Fruit fly (Drosophila melanogaster): ENCODE results near the gene spen.
A peak's percentile ranks its signal among the peaks of the same experiment; 100 is the strongest.

spen gene

DNA sequence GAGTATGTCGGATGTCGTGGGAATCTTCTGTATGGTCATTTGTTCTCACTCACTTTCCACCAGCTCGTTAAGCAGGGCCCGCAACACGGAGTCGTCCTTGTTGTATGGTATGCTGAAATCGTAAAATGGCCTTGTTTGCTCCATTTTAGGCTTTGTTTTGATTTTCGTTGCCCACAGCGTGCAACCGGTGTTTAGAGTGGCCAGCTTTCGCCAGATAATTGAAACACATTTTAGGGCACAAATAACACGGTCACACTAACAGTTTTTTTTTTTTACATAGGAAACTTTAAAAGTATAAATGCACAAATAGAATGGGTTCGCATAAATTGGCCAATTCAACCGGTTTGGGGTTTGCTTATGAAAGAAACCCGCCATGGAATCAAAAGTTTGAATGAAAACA lies 93.3 kb downstream of the spen start, which contains the start of gene Rpp30 (continued):
- TF ChIP-seq Opbp (GFP tag; IDR thresholded peaks at IDR 0.05; ENCODE audit: partially characterized antibody) (peak; percentile 59; the same call in 2 of the 3 replicates), E2f2 (GFP tag; IDR thresholded peaks at IDR 0.05) (peak; percentile 69), Med (GFP tag) (peak; percentile 61), CG6689 (GFP tag; IDR thresholded peaks at IDR 0.05) (no peak), Fer1 (GFP tag; optimal IDR thresholded peaks at IDR 0.05) (peak; percentile 21), CrebB (tag; optimal IDR thresholded peaks at IDR 0.05) (no peak), stwl (tag; optimal IDR thresholded peaks at IDR 0.05) (peak; percentile 87), BEAF-32 (GFP tag; optimal IDR thresholded peaks at IDR 0.05) (peak; percentile 31), wor (GFP tag; IDR thresholded peaks at IDR 0.05) (no peak), CG3847 (GFP tag; IDR thresholded peaks at IDR 0.05) (peak; percentile 65), Sry-δ (GFP tag; optimal IDR thresholded peaks at IDR 0.05) (peak; percentile 32), Blimp-1 (GFP tag; optimal IDR thresholded peaks at IDR 0.05) (no peak), ato (GFP tag; IDR thresholded peaks at IDR 0.05; ENCODE audit: partially characterized antibody) (0 out of 2 replicates have a peak, but pooled peaks have one; percentile 20), Sin3A (optimal IDR thresholded peaks at IDR 0.05) (peak; percentile 43)
